Fruit fly (Drosophila melanogaster) whole organism, embryonic: ENCODE measurements around the gene Kr-h2.

Experiments
- CG10543 ChIP-seq: fragments of 200-800 bp; sonication (Bioruptor generic); optimal IDR thresholded peaks from 3 replicates; lab custom pipeline; 2017; ENCODE audit warnings: missing biosample characterization, mild to moderate bottlenecking, missing genetic modification characterization, moderate library complexity
- CG10565 ChIP-seq: fragments of 200-800 bp; sonication (Bioruptor generic); optimal IDR thresholded peaks from 3 replicates; lab custom pipeline; 2016; ENCODE audit warnings: missing biosample characterization, mild to moderate bottlenecking, missing genetic modification characterization
- CG10959 ChIP-seq: fragments of 200-800 bp; sonication (Bioruptor generic); IDR thresholded peaks from 2 replicates; pipeline ENCODE4 v1.3.6; 2022; ENCODE audit warnings: missing biosample characterization, missing genetic modification characterization
- CG11247 ChIP-seq: fragments of 200-800 bp; sonication (Bioruptor generic); IDR thresholded peaks from 2 replicates; pipeline ENCODE4 v1.3.6; 2022; ENCODE audit warnings: missing biosample characterization, missing genetic modification characterization
- CG11696 ChIP-seq: fragments of 200-800 bp; sonication (Bioruptor generic); IDR thresholded peaks from 2 replicates; pipeline ENCODE4 v1.3.6; 2022; ENCODE audit warnings: missing biosample characterization, missing genetic modification characterization
- CG14667 ChIP-seq: fragments of 200-800 bp; sonication (Bioruptor generic); IDR thresholded peaks from 2 replicates; pipeline ENCODE4 v1.3.6; 2022; ENCODE audit warnings: missing biosample characterization, missing genetic modification characterization
- CG15601 ChIP-seq: fragments of 200-800 bp; sonication (Bioruptor generic); optimal IDR thresholded peaks from 3 replicates; lab custom pipeline; 2019; ENCODE audit warnings: missing biosample characterization, mild to moderate bottlenecking, missing genetic modification characterization, moderate library complexity
- CG18476 ChIP-seq: fragments of 200-800 bp; sonication (Bioruptor generic); optimal IDR thresholded peaks from 2 replicates; lab custom pipeline; 2016; ENCODE audit warnings: missing biosample characterization, mild to moderate bottlenecking, missing genetic modification characterization
- CG2678 ChIP-seq: fragments of 200-800 bp; sonication (Bioruptor generic); optimal IDR thresholded peaks from 3 replicates; lab custom pipeline; 2019; ENCODE audit warnings: missing biosample characterization, mild to moderate bottlenecking, missing genetic modification characterization, moderate library complexity
- CG2712 ChIP-seq: fragments of 200-800 bp; optimal IDR thresholded peaks from 3 replicates; lab custom pipeline; 2019; ENCODE audit warnings: missing biosample characterization, mild to moderate bottlenecking, missing genetic modification characterization, moderate library complexity
- CG32772 ChIP-seq: fragments of 200-800 bp; sonication (Bioruptor generic); IDR thresholded peaks from 2 replicates; pipeline ENCODE4 v1.3.6; 2022; ENCODE audit warnings: missing biosample characterization, missing genetic modification characterization
- CG33557 ChIP-seq: fragments of 200-800 bp; sonication (Bioruptor generic); optimal IDR thresholded peaks from 2 replicates; lab custom pipeline; 2019; ENCODE audit warnings: missing biosample characterization, mild to moderate bottlenecking, missing genetic modification characterization, moderate library complexity
- CG3995 ChIP-seq: fragments of 200-800 bp; sonication (Bioruptor generic); optimal IDR thresholded peaks from 3 replicates; lab custom pipeline; 2016; ENCODE audit warnings: missing biosample characterization, missing genetic modification characterization
- CG5245 ChIP-seq: fragments of 200-800 bp; sonication (Bioruptor generic); optimal IDR thresholded peaks from 3 replicates; lab custom pipeline; 2016; ENCODE audit warnings: missing biosample characterization, missing genetic modification characterization
- CG6689 ChIP-seq: fragments of 200-800 bp; sonication (Bioruptor generic); IDR thresholded peaks from 2 replicates; pipeline ENCODE4 v1.3.6; 2022; ENCODE audit warnings: missing biosample characterization, missing genetic modification characterization
- CG7372 ChIP-seq: fragments of 200-800 bp; sonication (Bioruptor generic); IDR thresholded peaks from 2 replicates; pipeline ENCODE4 v1.3.6; 2022; ENCODE audit warnings: missing biosample characterization, missing genetic modification characterization
- CG7556 ChIP-seq: fragments of 200-800 bp; sonication (Bioruptor generic); optimal IDR thresholded peaks from 2 replicates; lab custom pipeline; 2017; ENCODE audit warnings: missing biosample characterization, mild to moderate bottlenecking, missing genetic modification characterization
- CG7963 ChIP-seq: fragments of 200-800 bp; sonication (Bioruptor generic); IDR thresholded peaks from 3 replicates; pipeline ENCODE4 v1.3.6; 2022; ENCODE audit warnings: missing biosample characterization, missing genetic modification characterization; ENCODE audit not compliant: partially characterized antibody
- CG8388 ChIP-seq: fragments of 200-800 bp; sonication (Bioruptor generic); optimal IDR thresholded peaks from 2 replicates; lab custom pipeline; 2019; ENCODE audit warnings: missing biosample characterization, mild to moderate bottlenecking, missing genetic modification characterization, moderate library complexity
- CG8924 ChIP-seq: fragments of 200-800 bp; optimal IDR thresholded peaks from 3 replicates; lab custom pipeline; 2019; ENCODE audit warnings: missing biosample characterization, mild to moderate bottlenecking, missing genetic modification characterization, moderate library complexity
- Chrac-16 ChIP-seq: fragments of 200-800 bp; sonication (Bioruptor generic); optimal IDR thresholded peaks from 3 replicates; lab custom pipeline; 2016; ENCODE audit warnings: missing biosample characterization, missing genetic modification characterization
- D19B ChIP-seq: fragments of 200-800 bp; sonication (Bioruptor generic); optimal IDR thresholded peaks from 2 replicates; lab custom pipeline; 2017; ENCODE audit warnings: missing biosample characterization, mild to moderate bottlenecking, missing genetic modification characterization
- Dll ChIP-seq: fragments of 200-800 bp; sonication (Bioruptor generic); IDR thresholded peaks from 4 replicates; pipeline ENCODE4 v1.3.6; 2022; ENCODE audit warnings: missing biosample characterization, missing genetic modification characterization; ENCODE audit not compliant: partially characterized antibody
- Fer3 ChIP-seq: fragments of 200-800 bp; sonication (Bioruptor generic); optimal IDR thresholded peaks from 2 replicates; lab custom pipeline; 2018; ENCODE audit warnings: missing biosample characterization, mild to moderate bottlenecking, missing genetic modification characterization, moderate library complexity
- HLHmδ ChIP-seq: fragments of 200-800 bp; sonication (Bioruptor generic); optimal IDR thresholded peaks from 2 replicates; lab custom pipeline; 2018; ENCODE audit warnings: missing biosample characterization, mild to moderate bottlenecking, missing genetic modification characterization, moderate library complexity
- Hand ChIP-seq: fragments of 200-800 bp; sonication (Bioruptor generic); optimal IDR thresholded peaks from 2 replicates; lab custom pipeline; 2017; ENCODE audit warnings: mild to moderate bottlenecking, missing biosample characterization, missing genetic modification reagents, missing genetic modification characterization
- Hmr ChIP-seq: fragments of 200-800 bp; sonication (Bioruptor generic); optimal IDR thresholded peaks from 3 replicates; lab custom pipeline; 2017; ENCODE audit warnings: mild to moderate bottlenecking, missing biosample characterization, missing genetic modification reagents, missing genetic modification characterization
- Hsf ChIP-seq: fragments of 200-800 bp; sonication (Bioruptor generic); optimal IDR thresholded peaks from 3 replicates; lab custom pipeline; 2016; ENCODE audit warnings: missing biosample characterization, missing genetic modification characterization
- Mes4 ChIP-seq: fragments of 200-800 bp; sonication (Bioruptor generic); optimal IDR thresholded peaks from 2 replicates; lab custom pipeline; 2016; ENCODE audit warnings: missing biosample characterization, missing genetic modification characterization
- NC2β ChIP-seq: fragments of 200-800 bp; sonication (Bioruptor generic); optimal IDR thresholded peaks from 2 replicates; lab custom pipeline; 2016; ENCODE audit warnings: missing biosample characterization, missing genetic modification characterization
- NfI ChIP-seq: fragments of 200-800 bp; sonication (Bioruptor generic); optimal IDR thresholded peaks from 3 replicates; lab custom pipeline; 2018; ENCODE audit warnings: missing biosample characterization, mild to moderate bottlenecking, missing genetic modification characterization, moderate library complexity
- Oaz ChIP-seq: fragments of 200-800 bp; sonication (Bioruptor generic); IDR thresholded peaks from 2 replicates; pipeline ENCODE4 v1.3.6; 2022; ENCODE audit warnings: missing biosample characterization, missing genetic modification characterization
- ash1 ChIP-seq: fragments of 200-800 bp; sonication (Bioruptor generic); optimal IDR thresholded peaks from 2 replicates; lab custom pipeline; 2018; ENCODE audit warnings: missing biosample characterization, mild to moderate bottlenecking, missing genetic modification characterization
- ato ChIP-seq: fragments of 200-800 bp; sonication (Bioruptor generic); IDR thresholded peaks from 2 replicates; pipeline ENCODE4 v1.3.6; 2022; ENCODE audit warnings: missing biosample characterization, missing genetic modification characterization; ENCODE audit not compliant: partially characterized antibody
- bab2 ChIP-seq: fragments of 200-800 bp; sonication (Bioruptor generic); optimal IDR thresholded peaks from 2 replicates; lab custom pipeline; 2016; ENCODE audit warnings: missing biosample characterization, missing genetic modification characterization
- btn ChIP-seq: fragments of 200-800 bp; sonication (Bioruptor generic); optimal IDR thresholded peaks from 2 replicates; lab custom pipeline; 2016; ENCODE audit warnings: missing biosample characterization, missing genetic modification characterization
- cg ChIP-seq: fragments of 200-800 bp; sonication (Bioruptor generic); optimal IDR thresholded peaks from 3 replicates; lab custom pipeline; 2019; ENCODE audit warnings: missing biosample characterization, mild to moderate bottlenecking, missing genetic modification characterization, moderate library complexity
- dm ChIP-seq: fragments of 200-800 bp; sonication (Bioruptor generic); optimal IDR thresholded peaks from 3 replicates; lab custom pipeline; 2016; ENCODE audit warnings: missing biosample characterization, missing genetic modification characterization
- fd102C ChIP-seq: fragments of 200-800 bp; sonication (Bioruptor generic); optimal IDR thresholded peaks from 2 replicates; lab custom pipeline; 2018; ENCODE audit warnings: missing biosample characterization, mild to moderate bottlenecking, missing genetic modification characterization, moderate library complexity
- gcm ChIP-seq: fragments of 200-800 bp; sonication (Bioruptor generic); optimal IDR thresholded peaks from 2 replicates; lab custom pipeline; 2019; ENCODE audit warnings: missing biosample characterization, mild to moderate bottlenecking, missing genetic modification characterization, moderate library complexity
- gro ChIP-seq: fragments of 200-800 bp; sonication (Bioruptor generic); optimal IDR thresholded peaks from 2 replicates; lab custom pipeline; 2016; ENCODE audit warnings: missing biosample characterization, missing genetic modification characterization
- hkb ChIP-seq, 2 experiments: fragments of 200-800 bp in 1 of 2; fragments of >200 bp in 1 of 2; sonication (Bioruptor generic) in 1 of 2; IDR thresholded peaks in 1 of 2; optimal IDR thresholded peaks in 1 of 2; 2 replicates each; pipeline versions ENCODE4 v1.3.6 to Lab custom; 2017 to 2022; ENCODE audit warnings: missing biosample characterization in 1 of 2, missing genetic modification characterization in 1 of 2
- jing ChIP-seq: fragments of 200-800 bp; sonication (Bioruptor generic); optimal IDR thresholded peaks from 2 replicates; lab custom pipeline; 2018; ENCODE audit warnings: missing biosample characterization, mild to moderate bottlenecking, missing genetic modification characterization
- lab ChIP-seq: fragments of 200-800 bp; sonication (Bioruptor generic); optimal IDR thresholded peaks from 3 replicates; lab custom pipeline; 2017; ENCODE audit warnings: missing biosample characterization, missing genetic modification characterization, mild to moderate bottlenecking, moderate library complexity, missing genetic modification reagents
- lbe ChIP-seq: fragments of 200-800 bp; sonication (Bioruptor generic); optimal IDR thresholded peaks from 2 replicates; lab custom pipeline; 2016; ENCODE audit warnings: missing biosample characterization, mild to moderate bottlenecking, missing genetic modification characterization
- ro ChIP-seq: fragments of 200-800 bp; sonication (Bioruptor generic); IDR thresholded peaks from 2 replicates; pipeline ENCODE4 v1.3.6; 2022; ENCODE audit warnings: missing biosample characterization, missing genetic modification characterization
- run ChIP-seq: fragments of 200-800 bp; sonication (Bioruptor generic); optimal IDR thresholded peaks from 3 replicates; lab custom pipeline; 2018; ENCODE audit warnings: missing biosample characterization, mild to moderate bottlenecking, missing genetic modification characterization
- tll ChIP-seq, 2 experiments: fragments of 200-800 bp in 1 of 2; fragments of >200 bp in 1 of 2; sonication (Bioruptor generic) in 1 of 2; optimal IDR thresholded peaks; 2 replicates each; lab custom pipeline; 2017 to 2019; ENCODE audit warnings: missing biosample characterization in 2 of 2, missing genetic modification characterization in 2 of 2, mild to moderate bottlenecking in 1 of 2, moderate library complexity in 1 of 2
- trh ChIP-seq: fragments of 200-800 bp; sonication (Bioruptor generic); optimal IDR thresholded peaks from 2 replicates; lab custom pipeline; 2016; ENCODE audit warnings: missing biosample characterization, missing genetic modification characterization

The Kr-h2 gene

DNA sequence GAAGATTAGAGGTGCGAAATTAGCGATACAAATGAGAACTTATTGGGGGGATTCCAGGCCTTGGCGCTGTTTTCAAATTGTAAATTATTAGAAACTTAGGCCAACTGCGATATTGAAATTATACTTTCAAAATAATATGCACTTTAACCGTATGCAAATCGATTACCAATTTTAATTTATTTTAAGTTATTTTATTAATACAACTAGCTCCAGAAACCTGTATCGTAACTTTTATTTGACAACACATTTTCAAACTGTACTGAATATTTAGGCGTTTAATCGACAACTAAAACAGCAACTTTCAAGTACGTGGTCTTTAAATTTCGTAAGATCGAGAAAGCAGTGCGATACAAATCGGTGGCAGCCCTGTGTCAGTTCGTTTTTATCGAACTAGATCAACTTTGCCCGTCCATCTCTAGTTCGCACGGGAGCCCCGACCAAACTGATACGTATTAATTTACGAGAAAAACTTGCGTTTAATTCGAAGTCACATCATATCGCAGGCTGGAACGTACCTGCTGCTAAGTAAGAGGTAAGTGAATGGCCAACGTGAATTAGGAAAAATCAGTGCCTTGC, at the start of gene Kr-h2, which contains the start of gene CG9154 (continued):
- TF ChIP-seq D19B (GFP tag; lab: Kevin White, UChicago) (peak; percentile 25), CG7963 (peak; percentile 77), hkb (optimal IDR thresholded peaks at IDR 0.05; lab: Kevin White, UChicago) (no peak), hkb (GFP tag; IDR thresholded peaks at IDR 0.05; lab: Robert Waterston, UW) (no peak), NC2β (GFP tag; lab: Kevin White, UChicago) (no peak), Hand (GFP tag; lab: Kevin White, UChicago) (no peak), jing (GFP tag; lab: Kevin White, UChicago) (no peak), CG2712 (tag; lab: Kevin White, UChicago) (peak; percentile 50), bab2 (no peak), CG10543 (peak; percentile 62), CG14667 (GFP tag; lab: Robert Waterston, UW) (no peak), trh (GFP tag; lab: Kevin White, UChicago) (no peak), ash1 (GFP tag; lab: Kevin White, UChicago) (no peak), CG33557 (no peak), HLHmδ (GFP tag; lab: Kevin White, UChicago) (no peak), lbe (GFP tag; lab: Kevin White, UChicago) (no peak), CG32772 (no peak), btn (GFP tag; lab: Kevin White, UChicago) (no peak), run (tag; lab: Kevin White, UChicago) (no peak), NfI (GFP tag; lab: Kevin White, UChicago) (peak; percentile 56), CG5245 (GFP tag; lab: Kevin White, UChicago) (no peak), CG11696 (GFP tag; lab: Robert Waterston, UW) (no peak), gro (GFP tag; lab: Kevin White, UChicago) (no peak), CG15601 (tag; lab: Kevin White, UChicago) (peak; percentile 48), CG7372 (no peak), dm (peak; percentile 26), tll (GFP tag; optimal IDR thresholded peaks at IDR 0.05; lab: Kevin White, UChicago) (no peak), CG8924 (tag; lab: Kevin White, UChicago) (peak; percentile 47), CG3995 (GFP tag; lab: Kevin White, UChicago) (peak; percentile 3), CG8388 (GFP tag; lab: Kevin White, UChicago) (no peak), fd102C (GFP tag; lab: Kevin White, UChicago) (no peak), Dll (peak; percentile 66; the same call in 2 of the 4 replicates), ato (GFP tag; lab: Robert Waterston, UW) (peak; percentile 62; the same call in 1 of the 2 replicates), Oaz (GFP tag; lab: Robert Waterston, UW) (no peak), CG2678 (peak; percentile 56), CG10565 (no peak), CG18476 (no peak), Hsf (GFP tag; lab: Kevin White, UChicago) (peak; percentile 32), ro (GFP tag; lab: Robert Waterston, UW) (no peak), CG10959 (GFP tag; lab: Robert Waterston, UW) (no peak), Mes4 (GFP tag; lab: Kevin White, UChicago) (peak; percentile 23), Chrac-16 (GFP tag; lab: Kevin White, UChicago) (peak; percentile 3), Fer3 (tag; lab: Kevin White, UChicago) (no peak), CG7556 (no peak), lab (GFP tag; lab: Kevin White, UChicago) (peak; percentile 69), Hmr (GFP tag; lab: Kevin White, UChicago) (peak; percentile 58), CG11247 (GFP tag; lab: Robert Waterston, UW) (no peak), gcm (no peak), cg (GFP tag; lab: Kevin White, UChicago) (no peak), CG6689 (GFP tag; lab: Robert Waterston, UW) (no peak)
